Worm (Caenorhabditis elegans) whole organism, young adult: ENCODE measurements around the gene paa-1.
A peak's percentile ranks its signal among the peaks of the same experiment; 100 is the strongest.

ENCODE experiments used
- B0035.1 ChIP-seq: sonication (generic microtip); optimal IDR thresholded peaks from 2 replicates; lab custom pipeline; 2016; ENCODE audit warnings: missing genetic modification characterization, mild to moderate bottlenecking, missing compliant biosample characterization, missing genotype, missing genetic modification reagents
- B0261.1 ChIP-seq: sonication (generic microtip); optimal IDR thresholded peaks from 2 replicates; lab custom pipeline; 2016; ENCODE audit warnings: mild to moderate bottlenecking, missing genetic modification characterization, moderate library complexity, missing compliant biosample characterization
- F23B12.7 ChIP-seq: sonication (generic microtip); optimal IDR thresholded peaks from 2 replicates; lab custom pipeline; 2017; ENCODE audit warnings: missing genetic modification characterization, mild to moderate bottlenecking, missing compliant biosample characterization, antibody characterized with exemption, moderate library complexity; ENCODE audit not compliant: insufficient read depth
- F33H1.4 ChIP-seq: fragments of 200-800 bp; sonication (Bioruptor generic); IDR thresholded peaks from 2 replicates; pipeline ENCODE4 v1.3.6; 2022; ENCODE audit warnings: missing genetic modification reagents, missing genetic modification characterization, missing compliant biosample characterization
- F57A8.1 ChIP-seq: fragments of 200-800 bp; sonication (Bioruptor generic); optimal IDR thresholded peaks from 2 replicates; lab custom pipeline; 2018; ENCODE audit warnings: mild to moderate bottlenecking, missing genetic modification characterization, moderate library complexity, missing compliant biosample characterization
- Y53G8AR.9 ChIP-seq: fragments of 200-800 bp; sonication (Bioruptor generic); conservative IDR thresholded peaks from 2 replicates; pipeline ENCODE4 v1.3.6; 2022; ENCODE audit warnings: missing genetic modification reagents, missing genetic modification characterization, missing compliant biosample characterization
- Y67H2A.10 ChIP-seq: fragments of 200-800 bp; sonication (Bioruptor generic); conservative IDR thresholded peaks from 2 replicates; pipeline ENCODE4 v1.3.6; 2022; ENCODE audit warnings: missing genetic modification reagents, missing genetic modification characterization, missing compliant biosample characterization
- ama-1 ChIP-seq, 3 experiments: fragments of 150-350 bp in 1 of 3; sonication (generic microtip) in 2 of 3; optimal IDR thresholded peaks; 2 replicates each; lab custom pipeline; 2014 to 2018; ENCODE audit warnings: missing biosample characterization in 2 of 3, missing genetic modification characterization in 2 of 3, missing genetic modification reagents in 2 of 3
- aptf-2 ChIP-seq: fragments of 200-800 bp; sonication (Bioruptor generic); conservative IDR thresholded peaks from 2 replicates; pipeline ENCODE4 v1.3.6; 2022; ENCODE audit warnings: missing genetic modification reagents, missing genetic modification characterization, missing compliant biosample characterization
- atf-7 ChIP-seq: sonication (generic microtip); optimal IDR thresholded peaks from 2 replicates; lab custom pipeline; 2017; ENCODE audit warnings: mild to moderate bottlenecking, missing genetic modification characterization, missing compliant biosample characterization
- attf-5 ChIP-seq: fragments of 200-800 bp; sonication (Bioruptor generic); optimal IDR thresholded peaks from 2 replicates; lab custom pipeline; 2018; ENCODE audit warnings: mild to moderate bottlenecking, missing genetic modification characterization, missing compliant biosample characterization
- ccch-3 ChIP-seq: fragments of 200-800 bp; sonication (Bioruptor generic); optimal IDR thresholded peaks from 2 replicates; lab custom pipeline; 2018; ENCODE audit warnings: mild to moderate bottlenecking, missing genetic modification characterization, missing compliant biosample characterization
- cebp-2 ChIP-seq: fragments of 200-800 bp; sonication (Bioruptor generic); IDR thresholded peaks from 2 replicates; pipeline ENCODE4 v1.3.6; 2022; ENCODE audit warnings: missing genetic modification characterization, missing compliant biosample characterization
- ceh-79 ChIP-seq: sonication (generic microtip); optimal IDR thresholded peaks from 2 replicates; lab custom pipeline; 2017; ENCODE audit warnings: mild to moderate bottlenecking, missing genetic modification characterization, missing compliant biosample characterization
- ceh-91 ChIP-seq: fragments of 200-800 bp; sonication (Bioruptor generic); IDR thresholded peaks from 2 replicates; pipeline ENCODE4 v1.3.6; 2022; ENCODE audit warnings: missing genetic modification reagents, missing genetic modification characterization, missing compliant biosample characterization
- efl-1 ChIP-seq: fragments of 150-350 bp; optimal IDR thresholded peaks from 2 replicates; lab custom pipeline; 2014; ENCODE audit warnings: missing biosample characterization, missing genetic modification reagents, missing genetic modification characterization
- egrh-3 ChIP-seq: fragments of 200-800 bp; sonication (Bioruptor generic); IDR thresholded peaks from 2 replicates; pipeline ENCODE4 v1.3.6; 2022; ENCODE audit warnings: missing genetic modification reagents, missing genetic modification characterization, missing compliant biosample characterization
- ekl-4 ChIP-seq: fragments of 200-800 bp; sonication (Bioruptor generic); IDR thresholded peaks from 2 replicates; pipeline ENCODE4 v1.3.6; 2022; ENCODE audit warnings: missing genetic modification reagents, missing genetic modification characterization, missing compliant biosample characterization
- hlh-12 ChIP-seq: sonication (generic microtip); optimal IDR thresholded peaks from 2 replicates; lab custom pipeline; 2016; ENCODE audit warnings: missing genetic modification characterization, missing compliant biosample characterization
- hrde-1 ChIP-seq: sonication (generic microtip); optimal IDR thresholded peaks from 2 replicates; lab custom pipeline; 2016; ENCODE audit warnings: missing genetic modification characterization, mild to moderate bottlenecking, missing compliant biosample characterization, moderate library complexity, missing genotype, missing genetic modification reagents, borderline replicate concordance
- hsf-1 ChIP-seq: fragments of 200-800 bp; sonication (Bioruptor generic); IDR thresholded peaks from 2 replicates; pipeline ENCODE4 v1.3.6; 2022; ENCODE audit warnings: missing genetic modification reagents, missing genetic modification characterization, missing compliant biosample characterization
- lag-1 ChIP-seq: fragments of 200-800 bp; sonication (Bioruptor generic); IDR thresholded peaks from 2 replicates; pipeline ENCODE4 v1.3.6; 2022; ENCODE audit warnings: missing genetic modification reagents, missing genetic modification characterization, missing compliant biosample characterization
- lsl-1 ChIP-seq: fragments of 200-800 bp; sonication (Bioruptor generic); optimal IDR thresholded peaks from 2 replicates; lab custom pipeline; 2018; ENCODE audit warnings: mild to moderate bottlenecking, missing genetic modification characterization, moderate library complexity, missing compliant biosample characterization
- madf-10 ChIP-seq: sonication (generic microtip); optimal IDR thresholded peaks from 2 replicates; lab custom pipeline; 2016; ENCODE audit warnings: mild to moderate bottlenecking, missing genetic modification characterization, missing compliant biosample characterization
- madf-6 ChIP-seq: fragments of 200-800 bp; sonication (Bioruptor generic); IDR thresholded peaks from 2 replicates; pipeline ENCODE4 v1.3.6; 2022; ENCODE audit warnings: missing genetic modification reagents, missing genetic modification characterization, missing compliant biosample characterization
- mcd-1 ChIP-seq: fragments of 200-800 bp; sonication (Bioruptor generic); IDR thresholded peaks from 2 replicates; pipeline ENCODE4 v1.3.6; 2022; ENCODE audit warnings: missing genetic modification reagents, missing genetic modification characterization, missing compliant biosample characterization
- mes-4 ChIP-seq: sonication (generic microtip); optimal IDR thresholded peaks from 2 replicates; lab custom pipeline; 2016; ENCODE audit warnings: missing genotype, missing genetic modification characterization, missing compliant biosample characterization
- mxl-1 ChIP-seq: sonication (generic microtip); optimal IDR thresholded peaks from 2 replicates; lab custom pipeline; 2016; ENCODE audit warnings: missing genetic modification characterization, missing compliant biosample characterization
- nfya-2 ChIP-seq: fragments of 200-800 bp; sonication (Bioruptor generic); IDR thresholded peaks from 2 replicates; pipeline ENCODE4 v1.3.6; 2022; ENCODE audit warnings: missing genetic modification reagents, missing genetic modification characterization, missing compliant biosample characterization
- nhr-120 ChIP-seq: fragments of 200-800 bp; sonication (Bioruptor generic); IDR thresholded peaks from 2 replicates; pipeline ENCODE4 v1.3.6; 2022; ENCODE audit warnings: missing genetic modification characterization, missing compliant biosample characterization
- pha-4 ChIP-seq: fragments of 150-350 bp; sonication (generic microtip); optimal IDR thresholded peaks from 2 replicates; lab custom pipeline; 2014; ENCODE audit warnings: missing biosample characterization, missing genetic modification reagents, missing genetic modification characterization
- rcor-1 ChIP-seq: fragments of 200-800 bp; sonication (Bioruptor generic); IDR thresholded peaks from 2 replicates; pipeline ENCODE4 v1.3.6; 2022; ENCODE audit warnings: missing genetic modification reagents, missing genetic modification characterization, missing compliant biosample characterization
- repo-1 ChIP-seq: sonication (generic microtip); optimal IDR thresholded peaks from 2 replicates; lab custom pipeline; 2017; ENCODE audit warnings: mild to moderate bottlenecking, missing genetic modification characterization, missing compliant biosample characterization
- sdz-38 ChIP-seq: sonication (generic microtip); optimal IDR thresholded peaks from 2 replicates; lab custom pipeline; 2016; ENCODE audit warnings: missing genotype, missing genetic modification characterization, missing compliant biosample characterization
- snpc-1.1 ChIP-seq: sonication (generic microtip); optimal IDR thresholded peaks from 2 replicates; lab custom pipeline; 2017; ENCODE audit warnings: missing genetic modification characterization, mild to moderate bottlenecking, missing compliant biosample characterization, antibody characterized with exemption, moderate library complexity, missing genotype, missing genetic modification reagents; ENCODE audit not compliant: insufficient read depth
- snpc-3.4 ChIP-seq: sonication (generic microtip); optimal IDR thresholded peaks from 2 replicates; lab custom pipeline; 2017; ENCODE audit warnings: missing genetic modification characterization, mild to moderate bottlenecking, missing compliant biosample characterization, antibody characterized with exemption, moderate library complexity, missing genotype, missing genetic modification reagents
- tbx-9 ChIP-seq: sonication (generic microtip); optimal IDR thresholded peaks from 2 replicates; lab custom pipeline; 2016; ENCODE audit warnings: borderline replicate concordance, missing genetic modification characterization, inconsistent platforms, missing compliant biosample characterization
- tlf-1 ChIP-seq: fragments of 200-800 bp; sonication (Bioruptor generic); optimal IDR thresholded peaks from 2 replicates; lab custom pipeline; 2018; ENCODE audit warnings: mild to moderate bottlenecking, missing genetic modification characterization, missing compliant biosample characterization
- xnd-1 ChIP-seq: sonication (generic microtip); optimal IDR thresholded peaks from 2 replicates; lab custom pipeline; 2016; ENCODE audit warnings: missing genotype, missing genetic modification reagents, missing genetic modification characterization, missing compliant biosample characterization
- zfh-2 ChIP-seq: fragments of 200-800 bp; sonication (Bioruptor generic); conservative IDR thresholded peaks from 2 replicates; pipeline ENCODE4 v1.3.6; 2022; ENCODE audit warnings: missing genetic modification reagents, missing genetic modification characterization, missing compliant biosample characterization
- ztf-26 ChIP-seq: sonication (generic microtip); optimal IDR thresholded peaks from 2 replicates; lab custom pipeline; 2017; ENCODE audit warnings: missing genetic modification characterization, missing compliant biosample characterization
- ztf-3 ChIP-seq: fragments of 200-800 bp; sonication (Bioruptor generic); optimal IDR thresholded peaks from 2 replicates; lab custom pipeline; 2018; ENCODE audit warnings: mild to moderate bottlenecking, missing genetic modification characterization, missing compliant biosample characterization

Gene paa-1

ce11 chrIII:5478824-5479368 is 28.4 kb downstream of the paa-1 start, which contains the start of the genes R02F2.6 and R02F2.5:
Gene R02F2.6, minus strand, starts transcription at chrIII:5478924.
Gene R02F2.5, plus strand, starts transcription at chrIII:5479318.
- TF ChIP-seq mes-4 (tag; lab: Kevin White, UChicago) (no peak), hsf-1 (no peak), tlf-1 (GFP tag; lab: Kevin White, UChicago) (no peak), snpc-1.1 (tag; lab: Kevin White, UChicago) (peak; percentile 15), zfh-2 (0 out of 2 replicates have a peak, but pooled peaks have one; percentile 2)

- TF ChIP-seq snpc-3.4 (no peak), efl-1 (GFP tag; lab: Kevin White, UChicago) (no peak), zfh-2 (peak; percentile 86), egrh-3 (GFP tag; lab: Robert Waterston, UW) (peak; percentile 71; the same call in 1 of the 2 replicates), hrde-1 (peak; percentile 18), nhr-120 (GFP tag; lab: Robert Waterston, UW) (0 out of 2 replicates have a peak, but pooled peaks have one; percentile 55), Y53G8AR.9 (0 out of 2 replicates have a peak, but pooled peaks have one; percentile 26), mcd-1 (GFP tag; lab: Robert Waterston, UW) (0 out of 2 replicates have a peak, but pooled peaks have one; percentile 13), lag-1 (no peak)
Measured at ce11 chrIII:5479493-5480167, 29.1 kb downstream of the paa-1 start.

- TF ChIP-seq efl-1 (GFP tag; lab: Kevin White, UChicago) (peak; percentile 54), pha-4 (tag; lab: Kevin White, UChicago) (no peak), ceh-91 (GFP tag; lab: Robert Waterston, UW) (no peak), egrh-3 (GFP tag; lab: Robert Waterston, UW) (no peak), hrde-1 (no peak), xnd-1 (tag; lab: Kevin White, UChicago) (peak; percentile 74), snpc-1.1 (tag; lab: Kevin White, UChicago) (no peak), atf-7 (tag; lab: Kevin White, UChicago) (no peak), sdz-38 (tag; lab: Kevin White, UChicago) (no peak), ztf-3 (GFP tag; lab: Kevin White, UChicago) (no peak), ama-1 (optimal IDR thresholded peaks at IDR 0.05; lab: Kevin White, UChicago) (no peak), ama-1 (GFP tag; optimal IDR thresholded peaks at IDR 0.05; lab: Kevin White, UChicago) (no peak), nfya-2 (GFP tag; lab: Robert Waterston, UW) (no peak), F33H1.4 (GFP tag; lab: Robert Waterston, UW) (peak; percentile 82), B0261.1 (no peak), aptf-2 (GFP tag; lab: Robert Waterston, UW) (no peak), attf-5 (GFP tag; lab: Kevin White, UChicago) (no peak), tbx-9 (tag; lab: Kevin White, UChicago) (no peak), snpc-3.4 (no peak), F57A8.1 (GFP tag; lab: Kevin White, UChicago) (no peak), ekl-4 (GFP tag; lab: Robert Waterston, UW) (no peak), repo-1 (no peak), cebp-2 (GFP tag; lab: Robert Waterston, UW) (no peak), madf-10 (no peak), Y67H2A.10 (GFP tag; lab: Robert Waterston, UW) (no peak), mxl-1 (tag; lab: Kevin White, UChicago) (no peak), hlh-12 (tag; lab: Kevin White, UChicago) (no peak), ccch-3 (no peak), B0035.1 (tag; lab: Kevin White, UChicago) (no peak), F23B12.7 (tag; lab: Kevin White, UChicago) (no peak), madf-6 (peak; percentile 78), ztf-26 (tag; lab: Kevin White, UChicago) (no peak), rcor-1 (no peak), ceh-79 (tag; lab: Kevin White, UChicago) (no peak), lsl-1 (GFP tag; lab: Kevin White, UChicago) (peak; percentile 92)
Measured at ce11 chrIII:5483738-5484315, 33.3 kb downstream of the paa-1 start, which contains the start of the genes R02F2.7 and R02F2.4. Gene R02F2.7, minus strand, starts transcription at chrIII:5483773. Gene R02F2.4, plus strand, starts transcription at chrIII:5484289.
